Worm (Caenorhabditis elegans): ENCODE measurements around the gene C16C8.16.

Gene C16C8.16

ce11 chrII:3436412-3436811, 9.1 kb upstream of the C16C8.16 start, which contains the start of gene skpo-2:
TSS of gene skpo-2 (minus strand) at chrII:3436512.
- TF ChIP-seq ama-1 (optimal IDR thresholded peaks at IDR 0.05) (no peak), nhr-237 (tag; optimal IDR thresholded peaks at IDR 0.05) (no peak), elt-1 (tag; optimal IDR thresholded peaks at IDR 0.05) (no peak), fkh-2 (tag; optimal IDR thresholded peaks at IDR 0.05) (no peak), unc-62 (GFP tag; optimal IDR thresholded peaks at IDR 0.05) (no peak), unc-39 (tag; optimal IDR thresholded peaks at IDR 0.05) (no peak), pqm-1 (tag; optimal IDR thresholded peaks at IDR 0.05) (no peak), daf-12 (tag; optimal IDR thresholded peaks at IDR 0.05) (no peak), eor-1 (tag; optimal IDR thresholded peaks at IDR 0.05) (no peak)

DNA sequence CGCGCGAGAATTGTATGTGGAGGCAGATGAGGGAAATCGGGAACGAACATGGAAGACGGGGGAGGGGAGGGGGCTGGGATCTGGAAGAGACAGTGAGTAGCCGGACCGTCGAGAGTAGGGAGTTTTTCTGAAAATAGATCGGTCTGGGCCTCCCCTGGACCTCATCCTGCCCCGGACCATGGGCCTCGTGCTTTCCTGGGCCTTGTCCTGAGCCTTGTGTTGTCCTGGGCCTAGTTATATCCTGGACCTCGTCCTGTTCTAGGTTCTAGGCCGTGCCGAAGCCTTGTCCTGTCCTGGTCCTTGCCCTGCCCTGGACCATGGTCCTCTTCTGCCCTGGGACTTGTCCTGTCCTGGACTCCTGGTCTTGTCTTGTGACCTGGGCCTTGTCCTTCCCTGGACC, 8.2 kb upstream of the C16C8.16 start:
- no peak for TF ChIP-seq elt-1 (tag; optimal IDR thresholded peaks at IDR 0.05)
- TF ChIP-seq elt-2 (tag; optimal IDR thresholded peaks at IDR 0.05), result no peak
- TF ChIP-seq nhr-28 (tag; optimal IDR thresholded peaks at IDR 0.05), result no peak
- TF ChIP-seq mml-1 (tag; optimal IDR thresholded peaks at IDR 0.05), result no peak
- TF ChIP-seq aly-2 (tag; optimal IDR thresholded peaks at IDR 0.05), result no peak
- no peak for TF ChIP-seq nhr-67 (tag; optimal IDR thresholded peaks at IDR 0.05)
- TF ChIP-seq mdl-1 (tag; optimal IDR thresholded peaks at IDR 0.05), result no peak
- no peak for TF ChIP-seq egl-5 (tag; optimal IDR thresholded peaks at IDR 0.05)
- TF ChIP-seq jun-1 (tag; optimal IDR thresholded peaks at IDR 0.05), result no peak
- no peak for TF ChIP-seq ama-1 (optimal IDR thresholded peaks at IDR 0.05)
- TF ChIP-seq ceh-28 (tag; optimal IDR thresholded peaks at IDR 0.05), result no peak
- TF ChIP-seq nhr-77 (tag; optimal IDR thresholded peaks at IDR 0.05), result no peak

ce11 chrII:3438280-3438679, 7.3 kb upstream of the C16C8.16 start:
- TF ChIP-seq nhr-77 (tag; optimal IDR thresholded peaks at IDR 0.05) (no peak), nhr-237 (tag; optimal IDR thresholded peaks at IDR 0.05) (no peak), nhr-12 (tag; optimal IDR thresholded peaks at IDR 0.05) (no peak), ztf-11 (tag; optimal IDR thresholded peaks at IDR 0.05) (no peak), jun-1 (tag; optimal IDR thresholded peaks at IDR 0.05) (no peak), egl-27 (tag; optimal IDR thresholded peaks at IDR 0.05) (no peak), daf-12 (tag; optimal IDR thresholded peaks at IDR 0.05) (no peak), lin-15B (tag; optimal IDR thresholded peaks at IDR 0.05) (no peak), ceh-16 (tag; optimal IDR thresholded peaks at IDR 0.05) (no peak), lin-39 (tag; optimal IDR thresholded peaks at IDR 0.05) (no peak), ceh-9 (tag; optimal IDR thresholded peaks at IDR 0.05) (no peak)

- TF ChIP-seq lin-39 (tag; optimal IDR thresholded peaks at IDR 0.05) (peak; percentile 56), aly-2 (tag; optimal IDR thresholded peaks at IDR 0.05) (no peak), pqm-1 (tag; optimal IDR thresholded peaks at IDR 0.05) (peak; percentile 69), nfya-1 (tag; optimal IDR thresholded peaks at IDR 0.05; ENCODE audit: insufficient read depth) (peak; percentile 15), nhr-77 (tag; optimal IDR thresholded peaks at IDR 0.05) (no peak), elt-2 (tag; optimal IDR thresholded peaks at IDR 0.05) (peak; percentile 96)
Measured at ce11 chrII:3439244-3439698, 6.3 kb upstream of the C16C8.16 start.

ce11 chrII:3439842-3440640, 5.5 kb upstream of the C16C8.16 start:
- TF ChIP-seq ztf-11 (tag; optimal IDR thresholded peaks at IDR 0.05) (no peak), nhr-28 (tag; optimal IDR thresholded peaks at IDR 0.05) (no peak), nhr-77 (tag; optimal IDR thresholded peaks at IDR 0.05) (no peak), ceh-16 (tag; optimal IDR thresholded peaks at IDR 0.05) (no peak), pha-4 (tag; optimal IDR thresholded peaks at IDR 0.05) (no peak), fos-1 (tag; optimal IDR thresholded peaks at IDR 0.05) (no peak), nhr-12 (tag; optimal IDR thresholded peaks at IDR 0.05) (no peak), mml-1 (tag; optimal IDR thresholded peaks at IDR 0.05) (no peak), nhr-25 (tag; optimal IDR thresholded peaks at IDR 0.05) (no peak), tbx-2 (tag; optimal IDR thresholded peaks at IDR 0.05) (no peak), nhr-76 (tag; optimal IDR thresholded peaks at IDR 0.05) (no peak), nhr-237 (tag; optimal IDR thresholded peaks at IDR 0.05) (no peak), pqm-1 (tag; optimal IDR thresholded peaks at IDR 0.05) (peak; percentile 57), lsy-12 (tag; optimal IDR thresholded peaks at IDR 0.05) (no peak), aly-2 (tag; optimal IDR thresholded peaks at IDR 0.05) (no peak), nfya-1 (tag; optimal IDR thresholded peaks at IDR 0.05; ENCODE audit: insufficient read depth) (no peak), hmg-11 (tag; optimal IDR thresholded peaks at IDR 0.05) (no peak), sea-2 (GFP tag; optimal IDR thresholded peaks at IDR 0.05) (no peak), ztf-4 (tag; optimal IDR thresholded peaks at IDR 0.05) (no peak), egl-5 (tag; optimal IDR thresholded peaks at IDR 0.05) (no peak), elt-3 (tag; optimal IDR thresholded peaks at IDR 0.05) (no peak), lin-15B (tag; optimal IDR thresholded peaks at IDR 0.05) (no peak), snpc-4 (tag; optimal IDR thresholded peaks at IDR 0.05) (peak; percentile 57), daf-12 (tag; optimal IDR thresholded peaks at IDR 0.05) (no peak), elt-1 (tag; optimal IDR thresholded peaks at IDR 0.05) (no peak), elt-2 (tag; optimal IDR thresholded peaks at IDR 0.05) (peak; percentile 89)
